Worm (Caenorhabditis elegans) whole organism, L4/young adult: ENCODE data around the gene ZK686.5.

Experiments
- dao-5 ChIP-seq: sonication (generic microtip); optimal IDR thresholded peaks from 2 replicates; lab custom pipeline; 2016; ENCODE audit warnings: missing genotype, missing genetic modification characterization, moderate library complexity, missing compliant biosample characterization
- him-1 ChIP-seq: sonication (generic microtip); optimal IDR thresholded peaks from 2 replicates; lab custom pipeline; 2016; ENCODE audit warnings: missing genotype, missing genetic modification reagents, missing genetic modification characterization, missing compliant biosample characterization

- no peak for TF ChIP-seq dao-5
- no peak for TF ChIP-seq him-1 (tag; lab: Kevin White, UChicago)
Measured at ce11 chrIII:7762250-7762649, 5.1 kb downstream of the ZK686.5 start.
